Worm (Caenorhabditis elegans): Measurements from ENCODE around the gene ztf-22.
A peak's percentile ranks its signal among the peaks of the same experiment; 100 is the strongest.
"Not testable (repeated sequence)": the region's sequence is repeated elsewhere in the genome, so short reads cannot be mapped to it uniquely, and the experiment has no call there.

Gene ztf-22

DNA sequence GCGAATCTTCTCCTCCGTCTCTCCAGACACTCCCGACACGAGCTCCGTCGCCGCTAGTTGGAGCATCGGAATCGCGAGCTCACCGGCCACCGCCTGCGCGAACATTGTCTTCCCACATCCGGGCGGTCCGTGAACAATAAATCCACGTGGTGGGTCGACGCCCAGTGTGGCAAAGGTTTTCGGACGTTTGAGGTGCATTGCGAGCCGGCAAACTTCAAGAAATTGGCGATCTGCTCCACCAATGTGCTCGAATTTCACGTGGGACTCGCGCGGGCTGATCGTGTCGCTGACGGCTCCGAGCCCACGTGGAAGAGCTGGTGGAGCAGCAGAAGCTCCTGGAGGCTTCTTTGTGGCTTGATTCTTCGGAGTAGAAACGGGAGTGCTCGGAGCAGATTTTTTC lies 31.0 kb upstream of the ztf-22 start:
- no peak for TF ChIP-seq ZK546.5 (tag; optimal IDR thresholded peaks at IDR 0.05)
- no peak for TF ChIP-seq ceh-82 (tag; optimal IDR thresholded peaks at IDR 0.05)
- no peak for TF ChIP-seq ztf-4 (tag; optimal IDR thresholded peaks at IDR 0.05)
- no peak for TF ChIP-seq nfya-1 (tag; optimal IDR thresholded peaks at IDR 0.05; ENCODE audit: insufficient read depth)
- TF ChIP-seq tbx-2 (tag; optimal IDR thresholded peaks at IDR 0.05), result no peak
- TF ChIP-seq pqm-1 (tag; optimal IDR thresholded peaks at IDR 0.05), result no peak
- no peak for TF ChIP-seq unc-62 (GFP tag; optimal IDR thresholded peaks at IDR 0.05)
- no peak for TF ChIP-seq skn-1 (tag; optimal IDR thresholded peaks at IDR 0.05)
- TF ChIP-seq egl-27 (tag; optimal IDR thresholded peaks at IDR 0.05), result no peak
- TF ChIP-seq mml-1 (tag; optimal IDR thresholded peaks at IDR 0.05), result no peak
- TF ChIP-seq lin-15B (tag; optimal IDR thresholded peaks at IDR 0.05), result no peak
- no peak for TF ChIP-seq lin-39 (tag; optimal IDR thresholded peaks at IDR 0.05)
- no peak for TF ChIP-seq fos-1 (tag; optimal IDR thresholded peaks at IDR 0.05)

DNA sequence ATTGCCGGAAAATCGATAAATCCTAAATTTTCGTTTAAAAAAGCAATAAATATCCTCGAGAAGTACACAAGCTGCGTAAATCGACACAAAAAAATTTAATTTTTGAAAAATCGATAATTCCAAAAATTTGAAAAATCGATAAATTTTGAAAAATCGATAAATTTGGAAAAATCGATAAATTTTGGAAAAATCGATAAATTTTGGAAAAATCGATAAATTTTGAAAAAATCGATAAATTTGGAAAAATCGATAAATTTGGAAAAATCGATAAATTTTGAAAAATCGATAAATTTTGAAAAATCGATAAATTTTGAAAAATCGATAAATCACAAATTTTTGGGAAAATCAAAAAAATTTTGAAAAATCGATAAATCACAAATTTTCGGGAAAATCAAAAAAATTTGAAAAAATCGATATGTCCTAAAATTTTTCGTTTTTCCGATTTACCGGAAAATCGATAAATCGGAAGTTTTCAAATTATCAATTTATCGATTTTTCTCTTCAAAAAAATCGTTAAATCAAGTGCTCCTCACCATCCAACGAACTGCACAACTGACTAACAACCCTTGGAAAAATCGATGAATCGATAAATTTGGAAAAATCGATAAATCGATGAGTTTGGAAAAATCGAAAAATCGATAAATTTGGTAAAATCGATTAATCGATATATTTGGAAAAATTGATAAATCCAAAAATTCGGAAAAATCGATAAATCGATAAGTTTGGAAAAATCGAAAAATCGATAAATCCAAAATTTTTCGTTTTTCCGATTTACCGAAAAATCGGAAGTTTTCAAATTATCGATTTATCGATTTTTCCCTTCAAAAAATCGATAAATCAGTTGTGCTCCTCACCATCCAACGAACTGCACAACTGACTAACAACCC lies 30.3 kb upstream of the ztf-22 start:
- peak; percentile 100 for TF ChIP-seq ceh-28 (tag; optimal IDR thresholded peaks at IDR 0.05)
- TF ChIP-seq eor-1 (tag; optimal IDR thresholded peaks at IDR 0.05), result no peak
- TF ChIP-seq mml-1 (tag; optimal IDR thresholded peaks at IDR 0.05), result no peak
- TF ChIP-seq pha-4 (tag; optimal IDR thresholded peaks at IDR 0.05), result no peak

DNA sequence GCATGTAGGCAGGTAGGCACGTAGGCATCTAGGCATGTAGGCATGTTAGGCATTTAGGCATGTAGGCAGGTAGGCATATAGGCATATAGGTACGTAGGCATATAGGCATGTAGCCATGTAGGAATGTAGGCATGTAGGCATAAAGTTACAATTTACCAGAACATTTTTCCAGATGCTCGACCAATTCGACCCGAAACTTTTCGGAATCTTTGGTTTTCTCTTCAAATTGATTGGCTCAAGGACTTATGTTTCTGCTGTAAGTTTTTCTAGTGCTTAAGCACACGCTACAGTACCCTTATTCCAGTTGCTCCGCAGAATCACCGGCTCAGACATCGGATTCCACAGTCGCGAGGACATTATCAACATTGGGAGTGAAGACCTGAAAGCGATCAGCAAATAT lies 24.6 kb upstream of the ztf-22 start:
- TF ChIP-seq egl-27 (tag; optimal IDR thresholded peaks at IDR 0.05) (no peak), zag-1 (tag; optimal IDR thresholded peaks at IDR 0.05) (no peak), skn-1 (tag; optimal IDR thresholded peaks at IDR 0.05) (no peak), lin-39 (tag; optimal IDR thresholded peaks at IDR 0.05) (no peak), ama-1 (optimal IDR thresholded peaks at IDR 0.05) (no peak), ceh-28 (tag; optimal IDR thresholded peaks at IDR 0.05) (no peak), nfya-1 (tag; optimal IDR thresholded peaks at IDR 0.05; ENCODE audit: insufficient read depth) (no peak), nhr-76 (tag; optimal IDR thresholded peaks at IDR 0.05) (no peak), tbx-2 (tag; optimal IDR thresholded peaks at IDR 0.05) (no peak), aly-2 (tag; optimal IDR thresholded peaks at IDR 0.05) (no peak), hmg-11 (tag; optimal IDR thresholded peaks at IDR 0.05) (no peak), mml-1 (tag; optimal IDR thresholded peaks at IDR 0.05) (no peak)

DNA sequence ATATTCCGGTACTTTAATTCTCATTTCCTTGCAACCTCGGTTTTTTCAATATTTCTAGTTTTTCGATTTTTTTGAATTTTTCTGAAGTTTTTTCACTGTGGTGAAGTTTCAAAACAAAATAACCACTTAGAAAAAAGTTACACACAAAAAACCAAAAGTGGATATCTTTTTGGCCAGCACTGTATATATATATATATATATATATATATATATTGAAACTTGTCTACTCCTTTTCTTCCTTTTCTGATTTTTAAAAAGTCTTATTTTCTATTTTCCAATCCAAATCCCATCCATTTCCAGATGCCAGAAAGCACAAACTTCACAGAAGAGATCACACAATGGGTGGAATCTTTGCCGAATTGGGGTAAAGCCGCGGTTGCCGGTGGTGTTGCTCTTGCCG lies 23.4 kb upstream of the ztf-22 start, which contains the start of gene faxc-2:
Gene faxc-2 (plus strand): TSS at position 301 of the 400 bp plus-strand sequence.
- TF ChIP-seq aly-2, ZK546.5, ceh-16 (tag; optimal IDR thresholded peaks at IDR 0.05): not testable (repeated sequence)

DNA sequence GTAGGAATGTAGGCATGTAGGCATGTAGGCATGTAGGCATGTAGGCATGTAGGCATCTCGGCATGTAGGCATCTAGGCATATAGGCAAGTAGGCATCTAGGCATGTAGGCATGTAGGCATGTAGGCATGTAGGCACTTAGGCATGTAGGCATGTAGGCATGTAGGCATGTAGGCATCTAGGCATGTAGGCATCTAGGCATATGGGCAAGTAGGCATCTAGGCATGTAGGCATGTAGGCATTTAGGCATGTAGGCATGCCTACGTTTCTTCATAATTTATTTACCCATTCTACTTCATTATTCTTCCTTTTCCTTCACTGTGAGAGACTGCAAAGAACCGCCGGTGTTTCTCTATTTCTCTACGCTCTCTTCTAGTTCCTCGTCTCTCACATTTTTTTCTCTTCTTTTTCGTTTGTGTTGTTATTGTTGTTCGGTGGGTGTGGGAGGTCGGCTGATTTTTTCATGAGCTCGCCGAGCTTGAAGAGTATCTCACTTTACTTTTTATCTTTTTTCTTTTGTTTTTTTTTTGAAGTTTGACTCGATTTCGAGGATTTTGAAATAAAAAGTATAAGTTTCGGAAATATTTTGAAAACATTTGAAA lies 18.8 kb upstream of the ztf-22 start:
- TF ChIP-seq lin-15B (tag; optimal IDR thresholded peaks at IDR 0.05), result no peak
- no peak for TF ChIP-seq lin-39 (tag; optimal IDR thresholded peaks at IDR 0.05)
- TF ChIP-seq nhr-23 (tag; optimal IDR thresholded peaks at IDR 0.05), result no peak
- no peak for TF ChIP-seq tbx-2 (tag; optimal IDR thresholded peaks at IDR 0.05)
- peak; percentile 35 for TF ChIP-seq nfya-1 (tag; optimal IDR thresholded peaks at IDR 0.05; ENCODE audit: insufficient read depth)
- no peak for TF ChIP-seq mdl-1 (tag; optimal IDR thresholded peaks at IDR 0.05)
- TF ChIP-seq elt-2 (tag; optimal IDR thresholded peaks at IDR 0.05), result peak; percentile 3
- TF ChIP-seq pha-4 (tag; optimal IDR thresholded peaks at IDR 0.05), result peak; percentile 45

DNA sequence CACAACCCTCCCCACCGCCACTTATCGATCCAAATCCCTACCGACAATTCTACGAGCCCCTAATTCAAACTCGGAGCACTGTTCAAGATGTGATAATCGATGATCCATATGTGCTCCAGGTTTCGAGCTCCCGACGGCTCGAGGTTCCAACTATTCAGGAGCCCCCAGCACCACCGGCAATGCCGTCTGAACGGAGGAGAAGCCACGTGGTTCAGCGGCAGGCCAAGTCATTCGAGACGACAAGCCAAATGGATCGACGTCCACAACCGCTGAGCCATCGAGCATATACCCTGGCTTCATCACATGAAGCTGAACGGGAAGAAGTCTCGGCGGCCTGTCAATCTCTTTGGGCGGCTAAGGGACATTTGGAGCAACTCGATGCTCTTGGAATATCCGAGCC lies 15.0 kb upstream of the ztf-22 start:
- TF ChIP-seq nhr-76 (tag; optimal IDR thresholded peaks at IDR 0.05) (no peak), fkh-10 (GFP tag; optimal IDR thresholded peaks at IDR 0.05) (no peak), ZK546.5 (tag; optimal IDR thresholded peaks at IDR 0.05) (no peak), ztf-11 (tag; optimal IDR thresholded peaks at IDR 0.05) (no peak), unc-39 (tag; optimal IDR thresholded peaks at IDR 0.05) (no peak), lin-15B (tag; optimal IDR thresholded peaks at IDR 0.05) (no peak), ceh-82 (tag; optimal IDR thresholded peaks at IDR 0.05) (no peak), mml-1 (tag; optimal IDR thresholded peaks at IDR 0.05) (no peak), nhr-11 (tag; optimal IDR thresholded peaks at IDR 0.05) (no peak), elt-3 (tag; optimal IDR thresholded peaks at IDR 0.05) (no peak), nhr-12 (tag; optimal IDR thresholded peaks at IDR 0.05) (no peak)

All from whole organism, L3 larva.